Fruit fly (Drosophila melanogaster) whole organism, embryonic: ENCODE measurements around the gene CG6656.

Source experiments
- Bgb ChIP-seq: fragments of 200-800 bp; sonication (Bioruptor generic); IDR thresholded peaks from 2 replicates; pipeline ENCODE4 v1.3.6; 2022; ENCODE audit warnings: missing biosample characterization, missing genetic modification characterization; ENCODE audit not compliant: partially characterized antibody
- Blimp-1 ChIP-seq: fragments of 200-800 bp; sonication (Bioruptor generic); optimal IDR thresholded peaks from 3 replicates; lab custom pipeline; 2018; ENCODE audit warnings: missing biosample characterization, missing genetic modification characterization, mild to moderate bottlenecking, moderate library complexity, missing genetic modification reagents
- CG10274 ChIP-seq: fragments of 200-800 bp; sonication (Bioruptor generic); optimal IDR thresholded peaks from 3 replicates; lab custom pipeline; 2017; ENCODE audit warnings: missing biosample characterization, mild to moderate bottlenecking, missing genetic modification characterization
- CG11456 ChIP-seq: fragments of 200-800 bp; sonication (Bioruptor generic); IDR thresholded peaks from 3 replicates; pipeline ENCODE4 v1.3.6; 2022; ENCODE audit warnings: missing biosample characterization, missing genetic modification characterization
- CG11723 ChIP-seq: fragments of 200-800 bp; sonication (Bioruptor generic); optimal IDR thresholded peaks from 2 replicates; lab custom pipeline; 2017; ENCODE audit warnings: missing biosample characterization, mild to moderate bottlenecking, missing genetic modification characterization
- CG13894 ChIP-seq: fragments of 200-800 bp; sonication (Bioruptor generic); optimal IDR thresholded peaks from 3 replicates; lab custom pipeline; 2018; ENCODE audit warnings: missing biosample characterization, mild to moderate bottlenecking, missing genetic modification characterization, moderate library complexity
- CG14441 ChIP-seq: fragments of 200-800 bp; sonication (Bioruptor generic); IDR thresholded peaks from 2 replicates; pipeline ENCODE4 v1.3.6; 2022; ENCODE audit warnings: missing biosample characterization, missing genetic modification characterization
- CG14965 ChIP-seq: fragments of 200-800 bp; sonication (Bioruptor generic); optimal IDR thresholded peaks from 2 replicates; lab custom pipeline; 2016; ENCODE audit warnings: missing biosample characterization, missing genetic modification characterization, borderline replicate concordance
- CG1529 ChIP-seq: fragments of 200-800 bp; sonication (Bioruptor generic); optimal IDR thresholded peaks from 3 replicates; lab custom pipeline; 2018; ENCODE audit warnings: missing biosample characterization, missing genetic modification characterization
- CG16863 ChIP-seq: fragments of 200-800 bp; sonication (Bioruptor generic); optimal IDR thresholded peaks from 3 replicates; lab custom pipeline; 2016; ENCODE audit warnings: missing biosample characterization, missing genetic modification characterization
- CG18262 ChIP-seq: fragments of 200-800 bp; optimal IDR thresholded peaks from 3 replicates; lab custom pipeline; 2019; ENCODE audit warnings: missing biosample characterization, mild to moderate bottlenecking, missing genetic modification characterization, moderate library complexity
- CG34224 ChIP-seq: fragments of 200-800 bp; sonication (Bioruptor generic); IDR thresholded peaks from 3 replicates; pipeline ENCODE4 v1.3.6; 2022; ENCODE audit warnings: missing biosample characterization, missing genetic modification characterization; ENCODE audit not compliant: partially characterized antibody
- CG4617 ChIP-seq: fragments of 200-800 bp; sonication (Bioruptor generic); optimal IDR thresholded peaks from 3 replicates; lab custom pipeline; 2016; ENCODE audit warnings: missing biosample characterization, missing genetic modification characterization, borderline replicate concordance
- CG7556 ChIP-seq: fragments of 200-800 bp; sonication (Bioruptor generic); optimal IDR thresholded peaks from 2 replicates; lab custom pipeline; 2017; ENCODE audit warnings: missing biosample characterization, mild to moderate bottlenecking, missing genetic modification characterization
- CG7839 ChIP-seq: fragments of 200-800 bp; sonication (Bioruptor generic); optimal IDR thresholded peaks from 3 replicates; lab custom pipeline; 2018; ENCODE audit warnings: missing biosample characterization, mild to moderate bottlenecking, missing genetic modification characterization, moderate library complexity
- CTCF ChIP-seq: fragments of 200-800 bp; sonication (Bioruptor generic); optimal IDR thresholded peaks from 2 replicates; lab custom pipeline; 2017; ENCODE audit warnings: missing biosample characterization, mild to moderate bottlenecking, missing genetic modification characterization, moderate library complexity
- CkIIα-i1 ChIP-seq: fragments of 200-800 bp; sonication (Bioruptor generic); IDR thresholded peaks from 2 replicates; pipeline ENCODE4 v1.3.6; 2022; ENCODE audit warnings: missing biosample characterization, missing genetic modification characterization
- CrebB ChIP-seq: fragments of 200-800 bp; sonication (Bioruptor generic); optimal IDR thresholded peaks from 3 replicates; lab custom pipeline; 2018; ENCODE audit warnings: missing biosample characterization, mild to moderate bottlenecking, missing genetic modification characterization
- Deaf1 ChIP-seq: fragments of 200-800 bp; optimal IDR thresholded peaks from 3 replicates; lab custom pipeline; 2019; ENCODE audit warnings: missing biosample characterization, mild to moderate bottlenecking, missing genetic modification characterization, moderate library complexity
- Dfd ChIP-seq, 2 experiments: fragments of >200 bp; optimal IDR thresholded peaks; 2 replicates each; lab custom pipeline; 2017; ENCODE audit warnings: missing biosample characterization in 2 of 2, missing genetic modification characterization in 2 of 2
- Dll ChIP-seq: fragments of 200-800 bp; sonication (Bioruptor generic); IDR thresholded peaks from 4 replicates; pipeline ENCODE4 v1.3.6; 2022; ENCODE audit warnings: missing biosample characterization, missing genetic modification characterization; ENCODE audit not compliant: partially characterized antibody
- Fer2 ChIP-seq: fragments of 200-800 bp; sonication (Bioruptor generic); optimal IDR thresholded peaks from 2 replicates; lab custom pipeline; 2018; ENCODE audit warnings: missing biosample characterization, mild to moderate bottlenecking, missing genetic modification characterization, moderate library complexity
- HLHmδ ChIP-seq: fragments of 200-800 bp; sonication (Bioruptor generic); optimal IDR thresholded peaks from 2 replicates; lab custom pipeline; 2018; ENCODE audit warnings: missing biosample characterization, mild to moderate bottlenecking, missing genetic modification characterization, moderate library complexity
- HmgD ChIP-seq: fragments of 200-800 bp; sonication (Bioruptor generic); optimal IDR thresholded peaks from 3 replicates; lab custom pipeline; 2016; ENCODE audit warnings: missing biosample characterization, missing genetic modification characterization
- Hmx ChIP-seq: fragments of 200-800 bp; sonication (Bioruptor generic); optimal IDR thresholded peaks from 2 replicates; lab custom pipeline; 2016; ENCODE audit warnings: missing biosample characterization, missing genetic modification characterization
- NC2α ChIP-seq: fragments of 200-800 bp; sonication (Bioruptor generic); optimal IDR thresholded peaks from 2 replicates; lab custom pipeline; 2016; ENCODE audit warnings: missing biosample characterization, missing genetic modification characterization
- NC2β ChIP-seq: fragments of 200-800 bp; sonication (Bioruptor generic); optimal IDR thresholded peaks from 2 replicates; lab custom pipeline; 2016; ENCODE audit warnings: missing biosample characterization, missing genetic modification characterization
- Pdp1 ChIP-seq, 2 experiments: fragments of 200-800 bp; sonication (Bioruptor generic); optimal IDR thresholded peaks; 3 replicates each; lab custom pipeline; 2016; ENCODE audit warnings: missing biosample characterization in 2 of 2, missing genetic modification characterization in 2 of 2, mild to moderate bottlenecking in 1 of 2, moderate library complexity in 1 of 2
- Scr ChIP-seq: fragments of 200-800 bp; sonication (Bioruptor generic); IDR thresholded peaks from 2 replicates; pipeline ENCODE4 v1.3.6; 2022; ENCODE audit warnings: missing biosample characterization, missing genetic modification characterization; ENCODE audit not compliant: partially characterized antibody
- Xbp1 ChIP-seq: fragments of 200-800 bp; sonication (Bioruptor generic); optimal IDR thresholded peaks from 3 replicates; lab custom pipeline; 2016; ENCODE audit warnings: missing biosample characterization, mild to moderate bottlenecking, missing genetic modification characterization
- ac ChIP-seq: fragments of 200-800 bp; sonication (Bioruptor generic); optimal IDR thresholded peaks from 3 replicates; lab custom pipeline; 2017; ENCODE audit warnings: missing biosample characterization, mild to moderate bottlenecking, missing genetic modification characterization
- aop ChIP-seq: fragments of 200-800 bp; sonication (Bioruptor generic); IDR thresholded peaks from 2 replicates; pipeline ENCODE4 v1.3.6; 2022; ENCODE audit warnings: missing biosample characterization, missing genetic modification characterization
- bowl ChIP-seq: fragments of 200-800 bp; sonication (Bioruptor generic); IDR thresholded peaks from 2 replicates; pipeline ENCODE4 v1.3.6; 2022; ENCODE audit warnings: missing biosample characterization, missing genetic modification characterization
- caup ChIP-seq: fragments of 200-800 bp; sonication (Bioruptor generic); optimal IDR thresholded peaks from 3 replicates; lab custom pipeline; 2017; ENCODE audit warnings: missing biosample characterization, mild to moderate bottlenecking, missing genetic modification characterization, moderate library complexity; ENCODE audit not compliant: severe bottlenecking
- chm ChIP-seq: fragments of 200-800 bp; sonication (Bioruptor generic); IDR thresholded peaks from 2 replicates; pipeline ENCODE4 v1.3.6; 2022; ENCODE audit warnings: missing biosample characterization, missing genetic modification characterization
- gfzf ChIP-seq: fragments of 200-800 bp; sonication (Bioruptor generic); optimal IDR thresholded peaks from 2 replicates; lab custom pipeline; 2016; ENCODE audit warnings: missing biosample characterization, mild to moderate bottlenecking, missing genetic modification characterization, moderate library complexity
- insv ChIP-seq, 2 experiments: fragments of 200-800 bp; sonication (Bioruptor generic); optimal IDR thresholded peaks; 3 replicates each; lab custom pipeline; 2016 to 2018; ENCODE audit warnings: missing biosample characterization in 2 of 2, missing genetic modification characterization in 2 of 2
- jing ChIP-seq: fragments of 200-800 bp; sonication (Bioruptor generic); optimal IDR thresholded peaks from 2 replicates; lab custom pipeline; 2018; ENCODE audit warnings: missing biosample characterization, mild to moderate bottlenecking, missing genetic modification characterization
- lola ChIP-seq, 3 experiments: fragments of >200 bp in 2 of 3; fragments of 200-800 bp in 1 of 3; sonication (Bioruptor generic) in 1 of 3; optimal IDR thresholded peaks; 2 replicates each; lab custom pipeline; 2017 to 2019; ENCODE audit warnings: missing biosample characterization in 3 of 3, missing genetic modification characterization in 3 of 3, mild to moderate bottlenecking in 1 of 3, moderate library complexity in 1 of 3
- lov ChIP-seq, 2 experiments: fragments of 200-800 bp in 1 of 2; fragments of >200 bp in 1 of 2; sonication (Bioruptor generic) in 1 of 2; IDR thresholded peaks in 1 of 2; optimal IDR thresholded peaks in 1 of 2; 2 replicates in 1 of 2; 3 replicates in 1 of 2; pipeline versions ENCODE4 v1.3.6 to Lab custom; 2017 to 2022; ENCODE audit warnings: missing biosample characterization in 1 of 2, missing genetic modification characterization in 1 of 2
- nerfin-1 ChIP-seq: fragments of 200-800 bp; sonication (Bioruptor generic); optimal IDR thresholded peaks from 3 replicates; lab custom pipeline; 2019; ENCODE audit warnings: missing biosample characterization, mild to moderate bottlenecking, missing genetic modification characterization, moderate library complexity
- run ChIP-seq: fragments of 200-800 bp; sonication (Bioruptor generic); optimal IDR thresholded peaks from 3 replicates; lab custom pipeline; 2018; ENCODE audit warnings: missing biosample characterization, mild to moderate bottlenecking, missing genetic modification characterization
- sens-2 ChIP-seq: fragments of 200-800 bp; sonication (Bioruptor generic); IDR thresholded peaks from 2 replicates; pipeline ENCODE4 v1.3.6; 2022; ENCODE audit warnings: missing biosample characterization, missing genetic modification characterization
- sima ChIP-seq: fragments of 200-800 bp; sonication (Bioruptor generic); optimal IDR thresholded peaks from 2 replicates; lab custom pipeline; 2016; ENCODE audit warnings: missing biosample characterization, missing genetic modification characterization
- slou ChIP-seq: fragments of 200-800 bp; sonication (Bioruptor generic); optimal IDR thresholded peaks from 3 replicates; lab custom pipeline; 2016; ENCODE audit warnings: missing biosample characterization, missing genetic modification characterization
- tio ChIP-seq: fragments of 200-800 bp; sonication (Bioruptor generic); optimal IDR thresholded peaks from 2 replicates; lab custom pipeline; 2017; ENCODE audit warnings: missing biosample characterization, missing genetic modification characterization, inconsistent platforms
- tna ChIP-seq: fragments of 200-800 bp; sonication (Bioruptor generic); IDR thresholded peaks from 2 replicates; pipeline ENCODE4 v1.3.6; 2022; ENCODE audit warnings: missing biosample characterization, missing genetic modification characterization; ENCODE audit not compliant: partially characterized antibody
- ttk ChIP-seq: fragments of 200-800 bp; sonication (Bioruptor generic); IDR thresholded peaks from 2 replicates; pipeline ENCODE4 v2.1.2; 2022; ENCODE audit warnings: missing biosample characterization, missing genetic modification characterization
- z ChIP-seq: fragments of 200-800 bp; sonication (Bioruptor generic); IDR thresholded peaks from 3 replicates; pipeline ENCODE4 v1.3.6; 2022; ENCODE audit warnings: missing biosample characterization, missing genetic modification characterization

The CG6656 gene

dm6 chr3R:21848987-21849442 is 26.1 kb upstream of the CG6656 start (continued):
- peak; percentile 4 for TF ChIP-seq CG4617 (GFP tag; lab: Kevin White, UChicago)
- TF ChIP-seq Dll (GFP tag; lab: Robert Waterston, UW), result no peak
- peak; percentile 86 for TF ChIP-seq CG7839 (tag; lab: Kevin White, UChicago)
- peak; percentile 71 for TF ChIP-seq Blimp-1 (GFP tag; lab: Kevin White, UChicago)
- TF ChIP-seq CG7556, result peak; percentile 84
- TF ChIP-seq Pdp1 (GFP tag; optimal IDR thresholded peaks at IDR 0.05; lab: Kevin White, UChicago), result peak; percentile 76 to 78
- no peak for TF ChIP-seq sima
- TF ChIP-seq Bgb (GFP tag; lab: Robert Waterston, UW), result no peak
- peak; percentile 53 for TF ChIP-seq ac
- no peak for TF ChIP-seq tna (GFP tag; lab: Robert Waterston, UW)
- TF ChIP-seq caup (GFP tag; lab: Kevin White, UChicago), result peak; percentile 41
- peak; percentile 80 for TF ChIP-seq tio
- TF ChIP-seq bowl, result no peak
- peak; percentile 1 for TF ChIP-seq CG14965
- TF ChIP-seq CG13894 (tag; lab: Kevin White, UChicago), result no peak
- peak; percentile 46; the same call in 1 of the 2 replicates for TF ChIP-seq CG14441 (GFP tag; lab: Robert Waterston, UW)
- TF ChIP-seq Fer2 (tag; lab: Kevin White, UChicago), result no peak
- 0 out of 2 replicates have a peak, but pooled peaks have one; percentile 56 for TF ChIP-seq ttk (GFP tag; lab: Robert Waterston, UW)
- peak; percentile 36 for TF ChIP-seq Hmx (GFP tag; lab: Kevin White, UChicago)
- TF ChIP-seq Scr, result no peak
- no peak for TF ChIP-seq HmgD
- peak in 1 of 3 experiments; percentile 85 for TF ChIP-seq lola (GFP tag; optimal IDR thresholded peaks at IDR 0.05; lab: Kevin White, UChicago)
- peak; percentile 0 for TF ChIP-seq run (tag; lab: Kevin White, UChicago)
- TF ChIP-seq CTCF (GFP tag; lab: Kevin White, UChicago), result peak; percentile 37
- no peak for TF ChIP-seq sens-2 (GFP tag; lab: Robert Waterston, UW)
- TF ChIP-seq Dfd (GFP tag; optimal IDR thresholded peaks at IDR 0.05; lab: Kevin White, UChicago), result no peak
- no peak for TF ChIP-seq lov (optimal IDR thresholded peaks at IDR 0.05; lab: Kevin White, UChicago)
- no peak for TF ChIP-seq lov (GFP tag; IDR thresholded peaks at IDR 0.05; lab: Robert Waterston, UW)
- TF ChIP-seq aop (GFP tag; lab: Robert Waterston, UW), result no peak
- TF ChIP-seq Xbp1 (GFP tag; lab: Kevin White, UChicago), result peak; percentile 67
- no peak for TF ChIP-seq chm (GFP tag; lab: Robert Waterston, UW)
- TF ChIP-seq gfzf (GFP tag; lab: Kevin White, UChicago), result no peak
- peak; percentile 51 for TF ChIP-seq CG11723
- no peak for TF ChIP-seq z (GFP tag; lab: Robert Waterston, UW)
- no peak for TF ChIP-seq insv (GFP tag; optimal IDR thresholded peaks at IDR 0.05; lab: Kevin White, UChicago)
- TF ChIP-seq CG16863 (GFP tag; lab: Kevin White, UChicago), result peak; percentile 67
- TF ChIP-seq CG1529 (GFP tag; lab: Kevin White, UChicago), result peak; percentile 69
- TF ChIP-seq Deaf1 (tag; lab: Kevin White, UChicago), result peak; percentile 29
- peak; percentile 50 for TF ChIP-seq CG10274 (GFP tag; lab: Kevin White, UChicago)
- peak; percentile 7 for TF ChIP-seq NC2α (GFP tag; lab: Kevin White, UChicago)
- no peak for TF ChIP-seq HLHmδ (GFP tag; lab: Kevin White, UChicago)
- no peak for TF ChIP-seq CkIIα-i1 (GFP tag; lab: Robert Waterston, UW)
- TF ChIP-seq CrebB (tag; lab: Kevin White, UChicago), result no peak
- no peak for TF ChIP-seq CG11456
- peak; percentile 74 for TF ChIP-seq nerfin-1 (tag; lab: Kevin White, UChicago)
- peak; percentile 1 for TF ChIP-seq jing (GFP tag; lab: Kevin White, UChicago)
- TF ChIP-seq CG18262 (tag; lab: Kevin White, UChicago), result peak; percentile 91
- TF ChIP-seq slou (GFP tag; lab: Kevin White, UChicago), result peak; percentile 52
- peak; percentile 66 for TF ChIP-seq NC2β (GFP tag; lab: Kevin White, UChicago)
- no peak for TF ChIP-seq CG34224 (GFP tag; lab: Robert Waterston, UW)
